Worm (Caenorhabditis elegans) whole organism, mixed stage, embryonic: ENCODE data around the gene srxa-13.

Source experiments
- blmp-1 ChIP-seq: fragments of 150-350 bp; optimal IDR thresholded peaks from 2 replicates; lab custom pipeline; 2014; ENCODE audit warnings: missing biosample characterization, missing genetic modification characterization
- cnd-1 ChIP-seq: fragments of 200-800 bp; sonication (Bioruptor generic); optimal IDR thresholded peaks from 2 replicates; lab custom pipeline; 2018; ENCODE audit warnings: mild to moderate bottlenecking, missing genetic modification characterization, missing compliant biosample characterization
- lsy-2 ChIP-seq: fragments of 150-350 bp; optimal IDR thresholded peaks from 2 replicates; lab custom pipeline; 2014; ENCODE audit warnings: missing biosample characterization, missing genetic modification characterization
- mab-5 ChIP-seq: fragments of 150-350 bp; optimal IDR thresholded peaks from 2 replicates; lab custom pipeline; 2014; ENCODE audit warnings: missing biosample characterization, missing genetic modification characterization
- nhr-76 ChIP-seq: sonication (generic microtip); optimal IDR thresholded peaks from 2 replicates; lab custom pipeline; 2017; ENCODE audit warnings: missing biosample characterization, missing genetic modification characterization
- snpc-4 ChIP-seq: fragments of 150-350 bp; optimal IDR thresholded peaks from 2 replicates; lab custom pipeline; 2014; ENCODE audit warnings: missing biosample characterization, missing genetic modification characterization
- sptf-1 ChIP-seq: sonication (generic microtip); optimal IDR thresholded peaks from 2 replicates; lab custom pipeline; 2017; ENCODE audit warnings: mild to moderate bottlenecking, missing genetic modification characterization, moderate library complexity, missing compliant biosample characterization
- unc-39 ChIP-seq: fragments of 150-350 bp; optimal IDR thresholded peaks from 2 replicates; lab custom pipeline; 2014; ENCODE audit warnings: missing biosample characterization, missing genetic modification characterization
- unc-62 ChIP-seq: fragments of 150-350 bp; optimal IDR thresholded peaks from 2 replicates; lab custom pipeline; 2014; ENCODE audit warnings: missing biosample characterization, missing genetic modification reagents, missing genetic modification characterization

ce11 chrV:13916196-13916595 lies 13.4 kb upstream of the srxa-13 start, which contains the start of gene str-252:
- TF ChIP-seq unc-39 (tag; lab: Kevin White, UChicago) (no peak), lsy-2 (no peak), blmp-1 (tag; lab: Kevin White, UChicago) (no peak), snpc-4 (tag; lab: Kevin White, UChicago) (no peak), nhr-76 (no peak), cnd-1 (tag; lab: Kevin White, UChicago) (no peak), mab-5 (tag; lab: Kevin White, UChicago) (no peak), unc-62 (GFP tag; lab: Kevin White, UChicago) (no peak), sptf-1 (tag; lab: Kevin White, UChicago) (no peak)
